Worm (Caenorhabditis elegans) whole organism, L3 larva: ENCODE results near the gene C16C8.22.
"Not testable (repeated sequence)": the region's sequence is repeated elsewhere in the genome, so short reads cannot be mapped to it uniquely, and the experiment has no call there.

Experiments used
- R02D3.7 ChIP-seq: fragments of 150-350 bp; optimal IDR thresholded peaks from 2 replicates; lab custom pipeline; 2014; ENCODE audit warnings: missing biosample characterization, missing genetic modification characterization
- aly-2 ChIP-seq: fragments of 150-350 bp; optimal IDR thresholded peaks from 2 replicates; lab custom pipeline; 2014; ENCODE audit warnings: missing biosample characterization, missing genetic modification characterization
- ama-1 ChIP-seq: fragments of 150-350 bp; optimal IDR thresholded peaks from 2 replicates; lab custom pipeline; 2018
- ceh-16 ChIP-seq: sonication (generic microtip); optimal IDR thresholded peaks from 2 replicates; lab custom pipeline; 2017; ENCODE audit warnings: missing biosample characterization, missing genetic modification characterization
- ceh-28 ChIP-seq: fragments of 150-350 bp; optimal IDR thresholded peaks from 2 replicates; lab custom pipeline; 2014; ENCODE audit warnings: missing biosample characterization, missing genetic modification reagents, missing genetic modification characterization
- ceh-9 ChIP-seq: sonication (generic microtip); optimal IDR thresholded peaks from 2 replicates; lab custom pipeline; 2018; ENCODE audit warnings: missing biosample characterization, missing genetic modification characterization
- egl-27 ChIP-seq: sonication (generic microtip); optimal IDR thresholded peaks from 4 replicates; lab custom pipeline; 2017; ENCODE audit warnings: missing biosample characterization, missing genetic modification reagents, missing genetic modification characterization
- egl-5 ChIP-seq: fragments of 150-350 bp; optimal IDR thresholded peaks from 2 replicates; lab custom pipeline; 2017; ENCODE audit warnings: missing biosample characterization, missing genetic modification reagents, missing genetic modification characterization, inconsistent platforms
- elt-1 ChIP-seq: fragments of 150-350 bp; optimal IDR thresholded peaks from 2 replicates; lab custom pipeline; 2014; ENCODE audit warnings: missing biosample characterization, missing genetic modification characterization
- elt-3 ChIP-seq, 3 experiments: fragments of 150-350 bp in 1 of 3; sonication (generic microtip) in 2 of 3; optimal IDR thresholded peaks; 2 replicates in 2 of 3; 4 replicates in 1 of 3; lab custom pipeline; 2014 to 2017; ENCODE audit warnings: missing biosample characterization in 3 of 3, missing genetic modification characterization in 3 of 3
- eor-1 ChIP-seq, 2 experiments: fragments of 150-350 bp; optimal IDR thresholded peaks; 2 replicates each; lab custom pipeline; 2014 to 2018; ENCODE audit warnings: missing biosample characterization in 2 of 2, missing genetic modification characterization in 2 of 2
- fkh-10 ChIP-seq: sonication (generic microtip); optimal IDR thresholded peaks from 2 replicates; lab custom pipeline; 2017; ENCODE audit warnings: missing biosample characterization, missing genetic modification reagents, missing genetic modification characterization
- jun-1 ChIP-seq: fragments of 150-350 bp; optimal IDR thresholded peaks from 2 replicates; lab custom pipeline; 2014; ENCODE audit warnings: missing biosample characterization, missing genetic modification reagents, missing genetic modification characterization
- lin-15B ChIP-seq: fragments of 150-350 bp; optimal IDR thresholded peaks from 2 replicates; lab custom pipeline; 2014; ENCODE audit warnings: missing biosample characterization, missing genetic modification characterization
- lin-39 ChIP-seq: fragments of 150-350 bp; optimal IDR thresholded peaks from 2 replicates; lab custom pipeline; 2018; ENCODE audit warnings: missing biosample characterization, missing genetic modification reagents, missing genetic modification characterization
- lsy-12 ChIP-seq: sonication (generic microtip); optimal IDR thresholded peaks from 2 replicates; lab custom pipeline; 2016; ENCODE audit warnings: mild to moderate bottlenecking, missing genetic modification characterization, missing compliant biosample characterization
- mdl-1 ChIP-seq: fragments of 150-350 bp; optimal IDR thresholded peaks from 2 replicates; lab custom pipeline; 2014; ENCODE audit warnings: missing biosample characterization, missing genetic modification characterization
- mml-1 ChIP-seq: fragments of 150-350 bp; sonication (generic microtip); optimal IDR thresholded peaks from 3 replicates; lab custom pipeline; 2014; ENCODE audit warnings: missing biosample characterization, missing genetic modification characterization
- nfya-1 ChIP-seq: sonication (generic microtip); optimal IDR thresholded peaks from 2 replicates; lab custom pipeline; 2017; ENCODE audit warnings: missing genetic modification characterization, mild to moderate bottlenecking, missing compliant biosample characterization, antibody characterized with exemption, moderate library complexity; ENCODE audit not compliant: insufficient read depth
- nhr-11 ChIP-seq: fragments of 150-350 bp; optimal IDR thresholded peaks from 2 replicates; lab custom pipeline; 2014; ENCODE audit warnings: missing biosample characterization, missing genetic modification characterization
- nhr-12 ChIP-seq: fragments of 150-350 bp; optimal IDR thresholded peaks from 2 replicates; lab custom pipeline; 2014; ENCODE audit warnings: missing biosample characterization, missing genetic modification characterization
- nhr-23 ChIP-seq: fragments of 150-350 bp; optimal IDR thresholded peaks from 2 replicates; lab custom pipeline; 2014; ENCODE audit warnings: missing biosample characterization, missing genetic modification reagents, missing genetic modification characterization
- nhr-237 ChIP-seq: fragments of 150-350 bp; optimal IDR thresholded peaks from 2 replicates; lab custom pipeline; 2014; ENCODE audit warnings: missing biosample characterization, missing genetic modification characterization
- nhr-25 ChIP-seq: sonication (generic microtip); optimal IDR thresholded peaks from 2 replicates; lab custom pipeline; 2017; ENCODE audit warnings: missing biosample characterization, missing genetic modification characterization
- nhr-43 ChIP-seq: sonication (generic microtip); optimal IDR thresholded peaks from 2 replicates; lab custom pipeline; 2016; ENCODE audit warnings: mild to moderate bottlenecking, missing genetic modification characterization, missing compliant biosample characterization; ENCODE audit not compliant: poor library complexity, severe bottlenecking
- nhr-76 ChIP-seq: fragments of 150-350 bp; sonication (generic microtip); optimal IDR thresholded peaks from 5 replicates; lab custom pipeline; 2014; ENCODE audit warnings: missing biosample characterization, missing genetic modification characterization
- nhr-77 ChIP-seq: fragments of 150-350 bp; optimal IDR thresholded peaks from 2 replicates; lab custom pipeline; 2014; ENCODE audit warnings: missing biosample characterization, missing genetic modification characterization
- pha-4 ChIP-seq: fragments of 150-350 bp; optimal IDR thresholded peaks from 2 replicates; lab custom pipeline; 2014; ENCODE audit warnings: missing biosample characterization, missing genetic modification reagents, missing genetic modification characterization
- sea-2 ChIP-seq: fragments of 150-350 bp; sonication (generic microtip); optimal IDR thresholded peaks from 4 replicates; lab custom pipeline; 2014; ENCODE audit warnings: missing biosample characterization, missing genetic modification reagents, missing genetic modification characterization
- skn-1 ChIP-seq: fragments of 150-350 bp; optimal IDR thresholded peaks from 2 replicates; lab custom pipeline; 2014; ENCODE audit warnings: missing biosample characterization, missing genetic modification characterization
- tbx-2 ChIP-seq: sonication (generic microtip); optimal IDR thresholded peaks from 2 replicates; lab custom pipeline; 2016; ENCODE audit warnings: mild to moderate bottlenecking, missing genetic modification characterization, missing compliant biosample characterization
- unc-39 ChIP-seq: sonication (generic microtip); optimal IDR thresholded peaks from 4 replicates; lab custom pipeline; 2017; ENCODE audit warnings: missing biosample characterization, missing genetic modification characterization
- unc-62 ChIP-seq: fragments of 150-350 bp; sonication (generic microtip); optimal IDR thresholded peaks from 4 replicates; lab custom pipeline; 2014; ENCODE audit warnings: missing biosample characterization, missing genetic modification reagents, missing genetic modification characterization
- zag-1 ChIP-seq: fragments of 150-350 bp; optimal IDR thresholded peaks from 2 replicates; lab custom pipeline; 2014; ENCODE audit warnings: missing biosample characterization, missing genetic modification characterization
- ztf-4 ChIP-seq: fragments of 150-350 bp; optimal IDR thresholded peaks from 2 replicates; lab custom pipeline; 2014; ENCODE audit warnings: missing biosample characterization, missing genetic modification characterization

Gene C16C8.22

ce11 chrII:3458209-3458608 is 15.2 kb upstream of the C16C8.22 start, which contains the start of the genes C16C8.26 and C16C8.19:
TSS of gene C16C8.26 (minus strand) at chrII:3458309.
TSS of gene C16C8.19 (plus strand) at chrII:3458487.
- no peak for TF ChIP-seq lsy-12 (tag; lab: Kevin White, UChicago)
- TF ChIP-seq lin-15B (tag; lab: Kevin White, UChicago), result no peak
- TF ChIP-seq jun-1 (tag; lab: Kevin White, UChicago), result no peak
- TF ChIP-seq egl-5 (tag; lab: Kevin White, UChicago), result no peak
- TF ChIP-seq pha-4 (tag; lab: Kevin White, UChicago), result no peak
- no peak for TF ChIP-seq nhr-237 (tag; lab: Kevin White, UChicago)
- TF ChIP-seq ceh-16 (tag; lab: Kevin White, UChicago), result no peak
- TF ChIP-seq unc-62 (GFP tag; lab: Kevin White, UChicago), result no peak
- no peak for TF ChIP-seq aly-2
- no peak for TF ChIP-seq nhr-43 (tag; lab: Kevin White, UChicago)
- TF ChIP-seq R02D3.7, result no peak
- TF ChIP-seq ceh-28 (tag; lab: Kevin White, UChicago), result no peak
- no peak for TF ChIP-seq unc-39
- no peak for TF ChIP-seq ceh-9
- TF ChIP-seq mdl-1 (tag; lab: Kevin White, UChicago), result no peak
- TF ChIP-seq skn-1 (tag; lab: Kevin White, UChicago), result no peak
- no peak for TF ChIP-seq nhr-77 (tag; lab: Kevin White, UChicago)

ce11 chrII:3453521-3453920 is 10.5 kb upstream of the C16C8.22 start, which contains the start of gene C16C8.11:
TSS of gene C16C8.11 (plus strand) at chrII:3453708.
- no peak for TF ChIP-seq fkh-10 (GFP tag; lab: Kevin White, UChicago)
- no peak for TF ChIP-seq nhr-23 (tag; lab: Kevin White, UChicago)
- no peak for TF ChIP-seq egl-27
- TF ChIP-seq eor-1 (tag; optimal IDR thresholded peaks at IDR 0.05; lab: Kevin White, UChicago), result no peak
- no peak for TF ChIP-seq ceh-9
- TF ChIP-seq tbx-2 (tag; lab: Kevin White, UChicago), result no peak
- no peak for TF ChIP-seq unc-39
- TF ChIP-seq ceh-16 (tag; lab: Kevin White, UChicago), result no peak
- no peak for TF ChIP-seq egl-5 (tag; lab: Kevin White, UChicago)
- TF ChIP-seq mdl-1 (tag; lab: Kevin White, UChicago), result no peak
- TF ChIP-seq zag-1 (tag; lab: Kevin White, UChicago), result no peak
- TF ChIP-seq ztf-4 (tag; lab: Kevin White, UChicago), result no peak
- TF ChIP-seq ceh-28 (tag; lab: Kevin White, UChicago), result no peak
- TF ChIP-seq nhr-25 (tag; lab: Kevin White, UChicago), result no peak
- no peak for TF ChIP-seq lin-15B (tag; lab: Kevin White, UChicago)

DNA sequence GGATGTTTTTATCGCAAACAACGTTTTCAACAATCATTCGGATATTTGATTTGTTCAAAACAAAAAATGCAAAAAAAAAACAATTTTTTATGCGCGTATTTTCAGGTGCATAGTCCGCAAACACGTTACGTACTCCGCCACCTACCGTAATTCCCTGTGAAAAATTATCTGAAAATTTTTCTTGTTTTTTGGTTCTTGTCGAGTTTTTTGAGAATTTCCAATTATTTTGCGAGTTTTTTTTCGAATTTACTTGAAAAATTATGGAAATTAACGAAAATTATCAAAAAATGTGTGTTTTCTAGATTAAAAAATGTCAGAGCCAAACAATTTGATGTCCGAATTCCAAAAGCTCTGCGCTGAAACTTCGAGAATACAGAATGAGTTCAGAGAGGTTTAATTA is 9.4 kb upstream of the C16C8.22 start, which contains the start of gene C16C8.12:
C16C8.12 (plus strand) TSS at position 301 of the 400 bp plus-strand sequence.
- no peak for TF ChIP-seq fkh-10 (GFP tag; lab: Kevin White, UChicago)
- TF ChIP-seq ceh-9, result no peak
- no peak for TF ChIP-seq nhr-76
- TF ChIP-seq zag-1 (tag; lab: Kevin White, UChicago), result no peak
- no peak for TF ChIP-seq ama-1 (lab: Kevin White, UChicago)
- TF ChIP-seq eor-1 (tag; optimal IDR thresholded peaks at IDR 0.05; lab: Kevin White, UChicago), result no peak
- no peak for TF ChIP-seq elt-1 (tag; lab: Kevin White, UChicago)
- TF ChIP-seq elt-3 (tag; optimal IDR thresholded peaks at IDR 0.05; lab: Kevin White, UChicago), result no peak

DNA sequence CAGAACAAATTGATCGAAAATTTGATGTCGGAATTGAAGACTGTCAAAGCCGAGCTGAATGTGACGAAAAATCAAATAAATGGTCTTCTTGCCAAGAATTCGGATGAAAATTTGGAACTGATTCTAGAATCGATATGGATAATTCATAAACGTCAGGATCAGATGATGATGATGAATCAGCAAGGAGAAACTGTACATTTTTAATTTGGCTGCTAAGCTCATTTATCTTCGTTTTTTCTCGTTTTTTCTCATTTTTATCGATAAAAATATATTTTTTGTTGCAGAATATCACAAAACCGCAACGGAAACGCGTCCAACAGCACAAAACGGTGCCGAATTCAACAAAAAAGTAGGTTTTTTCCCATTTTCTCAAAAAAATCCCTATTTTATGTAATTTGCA is 6.5 kb upstream of the C16C8.22 start, which contains the start of gene C16C8.14:
C16C8.14 (plus strand) TSS at position 301 of the 400 bp plus-strand sequence.
- TF ChIP-seq lin-39, nhr-12, nfya-1 (tag; lab: Kevin White, UChicago): not testable (repeated sequence)

ce11 chrII:3448776-3449280 is 5.8 kb upstream of the C16C8.22 start, which contains the start of gene C16C8.25:
TSS of gene C16C8.25 (plus strand) at chrII:3449230.
- TF ChIP-seq egl-5 (tag; lab: Kevin White, UChicago), result no peak
- no peak for TF ChIP-seq mdl-1 (tag; lab: Kevin White, UChicago)
- no peak for TF ChIP-seq sea-2 (GFP tag; lab: Kevin White, UChicago)
- TF ChIP-seq nhr-76, result no peak
- no peak for TF ChIP-seq elt-3 (tag; optimal IDR thresholded peaks at IDR 0.05; lab: Kevin White, UChicago)
- TF ChIP-seq nhr-237 (tag; lab: Kevin White, UChicago), result no peak
- no peak for TF ChIP-seq nfya-1 (tag; lab: Kevin White, UChicago)
- TF ChIP-seq mml-1 (tag; lab: Kevin White, UChicago), result no peak
- no peak for TF ChIP-seq tbx-2 (tag; lab: Kevin White, UChicago)
- no peak for TF ChIP-seq nhr-11 (tag; lab: Kevin White, UChicago)
- TF ChIP-seq lin-39 (tag; lab: Kevin White, UChicago), result no peak
